Fruit fly (Drosophila melanogaster) whole organism, embryonic: ENCODE measurements around the gene CG17032.

ENCODE experiments used
- B-H1 ChIP-seq: fragments of 200-800 bp; sonication (Bioruptor generic); IDR thresholded peaks from 3 replicates; pipeline ENCODE4 v1.3.6; 2022; ENCODE audit warnings: missing biosample characterization, missing genetic modification characterization
- CG10147 ChIP-seq: fragments of 200-800 bp; sonication (Bioruptor generic); optimal IDR thresholded peaks from 2 replicates; lab custom pipeline; 2019; ENCODE audit warnings: missing biosample characterization, mild to moderate bottlenecking, missing genetic modification characterization, moderate library complexity
- CG10274 ChIP-seq: fragments of 200-800 bp; sonication (Bioruptor generic); optimal IDR thresholded peaks from 3 replicates; lab custom pipeline; 2017; ENCODE audit warnings: missing biosample characterization, mild to moderate bottlenecking, missing genetic modification characterization
- CG10321 ChIP-seq: fragments of 200-800 bp; sonication (Bioruptor generic); IDR thresholded peaks from 2 replicates; pipeline ENCODE4 v1.3.6; 2022; ENCODE audit warnings: missing biosample characterization, missing genetic modification characterization
- CG10366 ChIP-seq: fragments of 200-800 bp; sonication (Bioruptor generic); IDR thresholded peaks from 2 replicates; pipeline ENCODE4 v1.3.6; 2022; ENCODE audit warnings: missing biosample characterization, missing genetic modification characterization
- CG10565 ChIP-seq: fragments of 200-800 bp; sonication (Bioruptor generic); optimal IDR thresholded peaks from 3 replicates; lab custom pipeline; 2016; ENCODE audit warnings: missing biosample characterization, mild to moderate bottlenecking, missing genetic modification characterization
- CG11456 ChIP-seq: fragments of 200-800 bp; sonication (Bioruptor generic); IDR thresholded peaks from 3 replicates; pipeline ENCODE4 v1.3.6; 2022; ENCODE audit warnings: missing biosample characterization, missing genetic modification characterization
- CG12391 ChIP-seq: fragments of 200-800 bp; sonication (Bioruptor generic); optimal IDR thresholded peaks from 3 replicates; lab custom pipeline; 2018; ENCODE audit warnings: missing biosample characterization, mild to moderate bottlenecking, missing genetic modification characterization, moderate library complexity
- CG12744 ChIP-seq: fragments of 200-800 bp; sonication (Bioruptor generic); optimal IDR thresholded peaks from 2 replicates; lab custom pipeline; 2016; ENCODE audit warnings: missing biosample characterization, missing genetic modification characterization
- CG14965 ChIP-seq: fragments of 200-800 bp; sonication (Bioruptor generic); optimal IDR thresholded peaks from 2 replicates; lab custom pipeline; 2016; ENCODE audit warnings: missing biosample characterization, missing genetic modification characterization, borderline replicate concordance
- CG15269 ChIP-seq: fragments of 200-800 bp; sonication (Bioruptor generic); optimal IDR thresholded peaks from 2 replicates; lab custom pipeline; 2018; ENCODE audit warnings: missing biosample characterization, mild to moderate bottlenecking, missing genetic modification characterization, moderate library complexity
- CG16813 ChIP-seq: fragments of 200-800 bp; sonication (Bioruptor generic); IDR thresholded peaks from 3 replicates; pipeline ENCODE4 v1.3.6; 2022; ENCODE audit warnings: missing biosample characterization, missing genetic modification characterization; ENCODE audit not compliant: partially characterized antibody
- CG16815 ChIP-seq: fragments of 200-800 bp; sonication (Bioruptor generic); optimal IDR thresholded peaks from 3 replicates; lab custom pipeline; 2017; ENCODE audit warnings: missing biosample characterization, mild to moderate bottlenecking, missing genetic modification characterization
- CG17829 ChIP-seq: fragments of 200-800 bp; optimal IDR thresholded peaks from 2 replicates; lab custom pipeline; 2019; ENCODE audit warnings: missing biosample characterization, mild to moderate bottlenecking, missing genetic modification characterization, moderate library complexity
- CG18599 ChIP-seq: fragments of 200-800 bp; sonication (Bioruptor generic); optimal IDR thresholded peaks from 3 replicates; lab custom pipeline; 2017; ENCODE audit warnings: missing biosample characterization, missing genetic modification characterization, mild to moderate bottlenecking, moderate library complexity, missing genetic modification reagents
- CG34224 ChIP-seq: fragments of 200-800 bp; sonication (Bioruptor generic); IDR thresholded peaks from 3 replicates; pipeline ENCODE4 v1.3.6; 2022; ENCODE audit warnings: missing biosample characterization, missing genetic modification characterization; ENCODE audit not compliant: partially characterized antibody
- CG3847 ChIP-seq: fragments of 200-800 bp; sonication (Bioruptor generic); IDR thresholded peaks from 2 replicates; pipeline ENCODE4 v1.3.6; 2022; ENCODE audit warnings: missing biosample characterization, missing genetic modification characterization
- CG3995 ChIP-seq: fragments of 200-800 bp; sonication (Bioruptor generic); optimal IDR thresholded peaks from 3 replicates; lab custom pipeline; 2016; ENCODE audit warnings: missing biosample characterization, missing genetic modification characterization
- CG4328 ChIP-seq: fragments of 200-800 bp; sonication (Bioruptor generic); optimal IDR thresholded peaks from 3 replicates; lab custom pipeline; 2017; ENCODE audit warnings: missing biosample characterization, missing genetic modification reagents, missing genetic modification characterization
- CG5953 ChIP-seq: fragments of 200-800 bp; sonication (Bioruptor generic); IDR thresholded peaks from 2 replicates; pipeline ENCODE4 v1.3.6; 2022; ENCODE audit warnings: missing biosample characterization, missing genetic modification characterization
- CG6791 ChIP-seq: fragments of 200-800 bp; sonication (Bioruptor generic); IDR thresholded peaks from 3 replicates; pipeline ENCODE4 v1.3.6; 2022; ENCODE audit warnings: missing biosample characterization, missing genetic modification characterization; ENCODE audit not compliant: partially characterized antibody
- CHES-1-like ChIP-seq: fragments of 200-800 bp; sonication (Bioruptor generic); optimal IDR thresholded peaks from 2 replicates; lab custom pipeline; 2016; ENCODE audit warnings: missing biosample characterization, missing genetic modification characterization
- CrebB ChIP-seq: fragments of 200-800 bp; sonication (Bioruptor generic); optimal IDR thresholded peaks from 3 replicates; lab custom pipeline; 2018; ENCODE audit warnings: missing biosample characterization, mild to moderate bottlenecking, missing genetic modification characterization
- D19A ChIP-seq: fragments of 200-800 bp; optimal IDR thresholded peaks from 3 replicates; lab custom pipeline; 2019; ENCODE audit warnings: missing biosample characterization, mild to moderate bottlenecking, missing genetic modification characterization, moderate library complexity
- Dll ChIP-seq: fragments of 200-800 bp; sonication (Bioruptor generic); IDR thresholded peaks from 4 replicates; pipeline ENCODE4 v1.3.6; 2022; ENCODE audit warnings: missing biosample characterization, missing genetic modification characterization; ENCODE audit not compliant: partially characterized antibody
- E2f1 ChIP-seq: fragments of 200-800 bp; sonication (Bioruptor generic); IDR thresholded peaks from 2 replicates; pipeline ENCODE4 v1.3.6; 2022; ENCODE audit warnings: missing biosample characterization, missing genetic modification characterization
- Eip74EF ChIP-seq, 2 experiments: fragments of 200-800 bp in 1 of 2; fragments of >200 bp in 1 of 2; sonication (Bioruptor generic) in 1 of 2; optimal IDR thresholded peaks; 2 replicates each; lab custom pipeline; 2017 to 2019; ENCODE audit warnings: missing biosample characterization in 2 of 2, missing genetic modification characterization in 2 of 2, mild to moderate bottlenecking in 1 of 2, moderate library complexity in 1 of 2
- Mad ChIP-seq: fragments of 200-800 bp; sonication (Bioruptor generic); optimal IDR thresholded peaks from 2 replicates; lab custom pipeline; 2016; ENCODE audit warnings: missing biosample characterization, missing genetic modification characterization
- Med ChIP-seq: fragments of 200-800 bp; sonication (Bioruptor generic); peaks from one replicate; lab custom pipeline; 2016; ENCODE audit warnings: missing biosample characterization, missing genetic modification characterization, mild to moderate bottlenecking, inconsistent platforms, moderate library complexity
- NC2α ChIP-seq: fragments of 200-800 bp; sonication (Bioruptor generic); optimal IDR thresholded peaks from 2 replicates; lab custom pipeline; 2016; ENCODE audit warnings: missing biosample characterization, missing genetic modification characterization
- NK7.1 ChIP-seq: fragments of 200-800 bp; sonication (Bioruptor generic); optimal IDR thresholded peaks from 3 replicates; lab custom pipeline; 2016; ENCODE audit warnings: missing biosample characterization, missing genetic modification characterization
- NfI ChIP-seq: fragments of 200-800 bp; sonication (Bioruptor generic); optimal IDR thresholded peaks from 3 replicates; lab custom pipeline; 2018; ENCODE audit warnings: missing biosample characterization, mild to moderate bottlenecking, missing genetic modification characterization, moderate library complexity
- Spps ChIP-seq: fragments of 200-800 bp; sonication (Bioruptor generic); optimal IDR thresholded peaks from 2 replicates; lab custom pipeline; 2018; ENCODE audit warnings: missing biosample characterization, mild to moderate bottlenecking, missing genetic modification characterization
- TFAM ChIP-seq: fragments of 200-800 bp; sonication (Bioruptor generic); optimal IDR thresholded peaks from 2 replicates; lab custom pipeline; 2017; ENCODE audit warnings: missing biosample characterization, missing genetic modification characterization, inconsistent platforms
- Tbp ChIP-seq: fragments of >200 bp; optimal IDR thresholded peaks from 2 replicates; lab custom pipeline; 2018; ENCODE audit warnings: missing biosample characterization, missing genetic modification characterization
- al ChIP-seq: fragments of 200-800 bp; sonication (Bioruptor generic); IDR thresholded peaks from 2 replicates; pipeline ENCODE4 v1.3.6; 2022; ENCODE audit warnings: missing biosample characterization, missing genetic modification characterization
- chinmo ChIP-seq: fragments of 200-800 bp; sonication (Bioruptor generic); IDR thresholded peaks from 4 replicates; pipeline ENCODE4 v1.3.6; 2022; ENCODE audit warnings: missing biosample characterization, missing genetic modification characterization; ENCODE audit not compliant: partially characterized antibody
- ci ChIP-seq: fragments of 200-800 bp; sonication (Bioruptor generic); IDR thresholded peaks from 3 replicates; pipeline ENCODE4 v1.3.6; 2022; ENCODE audit warnings: missing biosample characterization, missing genetic modification characterization
- cwo ChIP-seq: fragments of 200-800 bp; sonication (Bioruptor generic); optimal IDR thresholded peaks from 3 replicates; lab custom pipeline; 2017; ENCODE audit warnings: missing biosample characterization, missing genetic modification characterization, mild to moderate bottlenecking, moderate library complexity, missing genetic modification reagents
- dpn ChIP-seq, 2 experiments: fragments of 200-800 bp; sonication (Bioruptor generic); optimal IDR thresholded peaks; 3 replicates each; lab custom pipeline; 2016; ENCODE audit warnings: missing biosample characterization in 2 of 2, missing genetic modification characterization in 2 of 2
- fd3F ChIP-seq: fragments of 200-800 bp; sonication (Bioruptor generic); optimal IDR thresholded peaks from 2 replicates; lab custom pipeline; 2018; ENCODE audit warnings: missing biosample characterization, mild to moderate bottlenecking, missing genetic modification characterization, moderate library complexity
- ftz-f1 ChIP-seq: fragments of 200-800 bp; sonication (Bioruptor generic); optimal IDR thresholded peaks from 2 replicates; lab custom pipeline; 2016; ENCODE audit warnings: missing biosample characterization, missing genetic modification characterization
- nmo ChIP-seq: fragments of 200-800 bp; sonication (Bioruptor generic); optimal IDR thresholded peaks from 2 replicates; lab custom pipeline; 2018; ENCODE audit warnings: missing biosample characterization, mild to moderate bottlenecking, missing genetic modification characterization, moderate library complexity
- pb ChIP-seq: fragments of 200-800 bp; sonication (Bioruptor generic); optimal IDR thresholded peaks from 3 replicates; lab custom pipeline; 2016; ENCODE audit warnings: missing biosample characterization, missing genetic modification characterization
- pfk ChIP-seq: fragments of 200-800 bp; sonication (Bioruptor generic); optimal IDR thresholded peaks from 2 replicates; lab custom pipeline; 2018; ENCODE audit warnings: missing biosample characterization, mild to moderate bottlenecking, missing genetic modification characterization, moderate library complexity
- phol ChIP-seq: fragments of 200-800 bp; sonication (Bioruptor generic); optimal IDR thresholded peaks from 3 replicates; lab custom pipeline; 2018; ENCODE audit warnings: missing biosample characterization, mild to moderate bottlenecking, missing genetic modification characterization, moderate library complexity
- trem ChIP-seq: fragments of 200-800 bp; optimal IDR thresholded peaks from 3 replicates; lab custom pipeline; 2019; ENCODE audit warnings: missing biosample characterization, mild to moderate bottlenecking, missing genetic modification characterization, moderate library complexity
- vfl ChIP-seq: fragments of 200-800 bp; sonication (Bioruptor generic); optimal IDR thresholded peaks from 2 replicates; lab custom pipeline; 2016; ENCODE audit warnings: missing biosample characterization, missing genetic modification characterization
- zen ChIP-seq: fragments of 200-800 bp; sonication (Bioruptor generic); optimal IDR thresholded peaks from 3 replicates; lab custom pipeline; 2018; ENCODE audit warnings: missing biosample characterization, mild to moderate bottlenecking, missing genetic modification characterization, moderate library complexity
- zfh2 ChIP-seq: fragments of 200-800 bp; sonication (Bioruptor generic); optimal IDR thresholded peaks from 2 replicates; lab custom pipeline; 2016; ENCODE audit warnings: missing biosample characterization, missing genetic modification characterization

The CG17032 gene

DNA sequence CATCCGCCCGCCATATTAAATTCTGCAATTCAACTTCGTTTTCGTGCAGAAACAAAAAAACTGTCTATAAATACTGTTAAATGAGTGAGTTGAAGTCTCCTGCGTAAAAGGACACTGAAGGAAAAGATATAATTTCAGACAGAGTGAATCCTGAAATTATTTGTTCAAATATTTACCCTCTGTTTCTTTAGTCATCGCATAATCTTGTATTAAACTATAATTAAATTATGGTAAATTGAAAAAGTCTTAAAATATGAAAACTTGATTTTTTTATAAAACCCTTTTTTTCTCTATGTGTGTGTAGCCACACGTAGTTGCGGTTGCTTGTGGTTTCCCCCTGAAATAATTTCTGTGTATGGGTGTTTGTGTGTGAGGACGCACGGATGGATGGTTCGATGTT is 35.3 kb upstream of the CG17032 start (continued):
- TF ChIP-seq CG10274 (GFP tag; lab: Kevin White, UChicago) (no peak), Mad (GFP tag; lab: Kevin White, UChicago) (no peak), Dll (GFP tag; lab: Robert Waterston, UW) (no peak), CG6791 (GFP tag; lab: Robert Waterston, UW) (no peak), CG34224 (no peak), CG16813 (GFP tag; lab: Robert Waterston, UW) (no peak), trem (no peak), CG16815 (GFP tag; lab: Kevin White, UChicago) (no peak), CG10366 (GFP tag; lab: Robert Waterston, UW) (no peak), CG10321 (no peak), pb (GFP tag; lab: Kevin White, UChicago) (no peak), Med (GFP tag; lab: Kevin White, UChicago) (no peak), D19A (tag; lab: Kevin White, UChicago) (peak; percentile 52), zen (tag; lab: Kevin White, UChicago) (no peak), zfh2 (GFP tag; lab: Kevin White, UChicago) (no peak), Spps (tag; lab: Kevin White, UChicago) (no peak), chinmo (no peak), CG18599 (GFP tag; lab: Kevin White, UChicago) (peak; percentile 76), CG17829 (tag; lab: Kevin White, UChicago) (peak; percentile 36), CG3847 (GFP tag; lab: Robert Waterston, UW) (peak; percentile 31; the same call in 1 of the 2 replicates), NK7.1 (GFP tag; lab: Kevin White, UChicago) (no peak), pfk (GFP tag; lab: Kevin White, UChicago) (no peak), CG14965 (GFP tag; lab: Kevin White, UChicago) (no peak), dpn (GFP tag; optimal IDR thresholded peaks at IDR 0.05; lab: Kevin White, UChicago) (peak; percentile 9 to 23), CHES-1-like (no peak), CG15269 (tag; lab: Kevin White, UChicago) (peak; percentile 58), nmo (GFP tag; lab: Kevin White, UChicago) (peak; percentile 22), cwo (GFP tag; lab: Kevin White, UChicago) (peak; percentile 31), CG5953 (no peak), NfI (GFP tag; lab: Kevin White, UChicago) (peak; percentile 35), ftz-f1 (no peak), CG12744 (GFP tag; lab: Kevin White, UChicago) (no peak), CG11456 (GFP tag; lab: Robert Waterston, UW) (0 out of 3 replicates have a peak, but pooled peaks have one; percentile 13), NC2α (GFP tag; lab: Kevin White, UChicago) (no peak), phol (tag; lab: Kevin White, UChicago) (peak; percentile 53), ci (GFP tag; lab: Robert Waterston, UW) (no peak), CG10565 (GFP tag; lab: Kevin White, UChicago) (no peak), B-H1 (GFP tag; lab: Robert Waterston, UW) (no peak), Eip74EF (GFP tag; optimal IDR thresholded peaks at IDR 0.05; lab: Kevin White, UChicago) (no peak), TFAM (GFP tag; lab: Kevin White, UChicago) (no peak), CG12391 (tag; lab: Kevin White, UChicago) (peak; percentile 54), vfl (GFP tag; lab: Kevin White, UChicago) (no peak), Tbp (GFP tag; lab: Kevin White, UChicago) (no peak), CG10147 (peak; percentile 20), E2f1 (GFP tag; lab: Robert Waterston, UW) (peak; percentile 33; the same call in 1 of the 2 replicates), al (GFP tag; lab: Robert Waterston, UW) (no peak), fd3F (GFP tag; lab: Kevin White, UChicago) (peak; percentile 10), CrebB (no peak), CG4328 (GFP tag; lab: Kevin White, UChicago) (no peak), CG3995 (GFP tag; lab: Kevin White, UChicago) (no peak)
